Worm (Caenorhabditis elegans) whole organism, L1 larva: ENCODE measurements around the gene Y53F4B.21.

ENCODE experiments used
- F16B12.6 ChIP-seq: fragments of 150-350 bp; optimal IDR thresholded peaks from 2 replicates; lab custom pipeline; 2014; ENCODE audit warnings: missing biosample characterization, missing genetic modification characterization
- Y116A8C.19 ChIP-seq: sonication (generic microtip); optimal IDR thresholded peaks from 2 replicates; lab custom pipeline; 2016; ENCODE audit warnings: missing compliant biosample characterization, missing genetic modification characterization, borderline replicate concordance
- aha-1 ChIP-seq: fragments of 150-350 bp; optimal IDR thresholded peaks from 2 replicates; lab custom pipeline; 2014; ENCODE audit warnings: missing biosample characterization, missing genetic modification characterization
- alr-1 ChIP-seq: fragments of 200-800 bp; sonication (Bioruptor generic); optimal IDR thresholded peaks from 2 replicates; lab custom pipeline; 2018; ENCODE audit warnings: borderline replicate concordance, mild to moderate bottlenecking, missing genetic modification characterization, missing compliant biosample characterization
- aly-2 ChIP-seq: fragments of 150-350 bp; optimal IDR thresholded peaks from 2 replicates; lab custom pipeline; 2014; ENCODE audit warnings: missing biosample characterization, missing genetic modification characterization
- ama-1 ChIP-seq: fragments of 150-350 bp; optimal IDR thresholded peaks from 2 replicates; lab custom pipeline; 2014
- ceh-63 ChIP-seq: fragments of 200-800 bp; sonication (Bioruptor generic); optimal IDR thresholded peaks from 2 replicates; lab custom pipeline; 2018; ENCODE audit warnings: mild to moderate bottlenecking, missing genetic modification characterization, missing compliant biosample characterization
- ceh-8 ChIP-seq: fragments of 200-800 bp; sonication (Bioruptor generic); optimal IDR thresholded peaks from 2 replicates; lab custom pipeline; 2018; ENCODE audit warnings: mild to moderate bottlenecking, missing genetic modification characterization, moderate library complexity, missing compliant biosample characterization
- ceh-88 ChIP-seq: fragments of 200-800 bp; sonication (Bioruptor generic); IDR thresholded peaks from 2 replicates; pipeline ENCODE4 v1.3.6; 2022; ENCODE audit warnings: missing genetic modification characterization, missing compliant biosample characterization
- ceh-90 ChIP-seq: sonication (generic microtip); optimal IDR thresholded peaks from 2 replicates; lab custom pipeline; 2016; ENCODE audit warnings: missing genetic modification characterization, missing compliant biosample characterization
- ces-1 ChIP-seq: fragments of 150-350 bp; optimal IDR thresholded peaks from 2 replicates; lab custom pipeline; 2014; ENCODE audit warnings: missing biosample characterization, missing genetic modification reagents, missing genetic modification characterization
- dpl-1 ChIP-seq, 3 experiments: fragments of 150-350 bp in 2 of 3; sonication (generic microtip) in 1 of 3; optimal IDR thresholded peaks; 2 replicates each; lab custom pipeline; 2014 to 2017; ENCODE audit warnings: missing biosample characterization in 3 of 3, missing genetic modification characterization in 3 of 3, missing genetic modification reagents in 3 of 3
- efl-3 ChIP-seq: fragments of 200-800 bp; sonication (Bioruptor generic); optimal IDR thresholded peaks from 2 replicates; lab custom pipeline; 2018; ENCODE audit warnings: mild to moderate bottlenecking, missing genetic modification characterization, missing compliant biosample characterization
- egl-13 ChIP-seq: sonication (generic microtip); optimal IDR thresholded peaks from 2 replicates; lab custom pipeline; 2016; ENCODE audit warnings: missing genotype, missing genetic modification reagents, missing genetic modification characterization, missing compliant biosample characterization
- egl-27 ChIP-seq, 2 experiments: fragments of 150-350 bp in 1 of 2; sonication (generic microtip); optimal IDR thresholded peaks; 3 replicates each; lab custom pipeline; 2017 to 2018; ENCODE audit warnings: missing biosample characterization in 2 of 2, missing genetic modification characterization in 2 of 2, missing genetic modification reagents in 2 of 2
- fkh-10 ChIP-seq: sonication (generic microtip); optimal IDR thresholded peaks from 2 replicates; lab custom pipeline; 2017; ENCODE audit warnings: missing biosample characterization, missing genetic modification reagents, missing genetic modification characterization
- fkh-4 ChIP-seq: sonication (generic microtip); optimal IDR thresholded peaks from 2 replicates; lab custom pipeline; 2016; ENCODE audit warnings: missing compliant biosample characterization, missing genetic modification characterization, borderline replicate concordance
- fkh-8 ChIP-seq: sonication (generic microtip); optimal IDR thresholded peaks from 2 replicates; lab custom pipeline; 2016; ENCODE audit warnings: mild to moderate bottlenecking, missing genetic modification characterization, missing compliant biosample characterization
- hlh-4 ChIP-seq: sonication (generic microtip); optimal IDR thresholded peaks from 2 replicates; lab custom pipeline; 2016; ENCODE audit warnings: mild to moderate bottlenecking, missing genetic modification characterization, missing compliant biosample characterization
- irx-1 ChIP-seq: sonication (generic microtip); optimal IDR thresholded peaks from 2 replicates; lab custom pipeline; 2016; ENCODE audit warnings: missing genetic modification characterization, missing compliant biosample characterization
- jun-1 ChIP-seq: fragments of 150-350 bp; optimal IDR thresholded peaks from 2 replicates; lab custom pipeline; 2014; ENCODE audit warnings: missing biosample characterization, missing genetic modification reagents, missing genetic modification characterization
- lin-13 ChIP-seq: fragments of 150-350 bp; optimal IDR thresholded peaks from 2 replicates; lab custom pipeline; 2014; ENCODE audit warnings: missing biosample characterization, missing genetic modification reagents, missing genetic modification characterization
- lin-39 ChIP-seq: fragments of 150-350 bp; optimal IDR thresholded peaks from 2 replicates; lab custom pipeline; 2014; ENCODE audit warnings: missing biosample characterization, missing genetic modification reagents, missing genetic modification characterization
- lsy-2 ChIP-seq, 2 experiments: fragments of 150-350 bp; optimal IDR thresholded peaks; 2 replicates each; lab custom pipeline; 2014; ENCODE audit warnings: missing biosample characterization in 2 of 2, missing genetic modification characterization in 2 of 2
- mdl-1 ChIP-seq, 2 experiments: fragments of 150-350 bp; optimal IDR thresholded peaks; 2 replicates each; lab custom pipeline; 2014 to 2017; ENCODE audit warnings: missing biosample characterization in 2 of 2, missing genetic modification characterization in 2 of 2, inconsistent platforms in 1 of 2
- mef-2 ChIP-seq: fragments of 150-350 bp; optimal IDR thresholded peaks from 2 replicates; lab custom pipeline; 2014; ENCODE audit warnings: missing biosample characterization, missing genetic modification characterization
- mep-1 ChIP-seq: fragments of 150-350 bp; optimal IDR thresholded peaks from 2 replicates; lab custom pipeline; 2014; ENCODE audit warnings: missing biosample characterization, missing genetic modification characterization
- nhr-11 ChIP-seq: fragments of 150-350 bp; optimal IDR thresholded peaks from 2 replicates; lab custom pipeline; 2014; ENCODE audit warnings: missing biosample characterization, missing genetic modification characterization
- nhr-12 ChIP-seq: sonication (generic microtip); optimal IDR thresholded peaks from 2 replicates; lab custom pipeline; 2017; ENCODE audit warnings: missing biosample characterization, missing genetic modification characterization
- nhr-19 ChIP-seq: fragments of 200-800 bp; sonication (Bioruptor generic); conservative IDR thresholded peaks from 2 replicates; pipeline ENCODE4 v1.3.6; 2022; ENCODE audit warnings: missing genetic modification characterization, missing compliant biosample characterization
- nhr-28 ChIP-seq: fragments of 150-350 bp; optimal IDR thresholded peaks from 2 replicates; lab custom pipeline; 2014; ENCODE audit warnings: missing biosample characterization, missing genetic modification characterization
- nhr-47 ChIP-seq: sonication (generic microtip); optimal IDR thresholded peaks from 2 replicates; lab custom pipeline; 2016; ENCODE audit warnings: mild to moderate bottlenecking, missing genetic modification characterization, moderate library complexity, missing compliant biosample characterization
- nhr-71 ChIP-seq: sonication (generic microtip); optimal IDR thresholded peaks from 2 replicates; lab custom pipeline; 2016; ENCODE audit warnings: mild to moderate bottlenecking, missing genetic modification characterization, moderate library complexity, missing compliant biosample characterization
- nhr-76 ChIP-seq: sonication (generic microtip); optimal IDR thresholded peaks from 2 replicates; lab custom pipeline; 2017; ENCODE audit warnings: missing biosample characterization, missing genetic modification characterization
- nhr-77 ChIP-seq: fragments of 150-350 bp; optimal IDR thresholded peaks from 2 replicates; lab custom pipeline; 2014; ENCODE audit warnings: missing biosample characterization, missing genetic modification characterization
- nhr-84 ChIP-seq: sonication (generic microtip); optimal IDR thresholded peaks from 2 replicates; lab custom pipeline; 2017; ENCODE audit warnings: missing biosample characterization, missing genetic modification characterization
- pag-3 ChIP-seq: sonication (generic microtip); optimal IDR thresholded peaks from 2 replicates; lab custom pipeline; 2017; ENCODE audit warnings: missing genetic modification characterization, mild to moderate bottlenecking, missing compliant biosample characterization, antibody characterized with exemption, borderline replicate concordance; ENCODE audit not compliant: insufficient read depth
- pax-3 ChIP-seq: fragments of 200-800 bp; sonication (Bioruptor generic); optimal IDR thresholded peaks from 2 replicates; lab custom pipeline; 2018; ENCODE audit warnings: mild to moderate bottlenecking, missing genetic modification characterization, moderate library complexity, missing compliant biosample characterization
- rnt-1 ChIP-seq: sonication (generic microtip); optimal IDR thresholded peaks from 2 replicates; lab custom pipeline; 2016; ENCODE audit warnings: mild to moderate bottlenecking, missing genetic modification characterization, moderate library complexity, missing compliant biosample characterization
- sptf-1 ChIP-seq: fragments of 150-350 bp; optimal IDR thresholded peaks from 2 replicates; lab custom pipeline; 2014; ENCODE audit warnings: missing biosample characterization, missing genetic modification characterization
- sup-37 ChIP-seq: fragments of 200-800 bp; sonication (Bioruptor generic); optimal IDR thresholded peaks from 2 replicates; lab custom pipeline; 2018; ENCODE audit warnings: mild to moderate bottlenecking, missing genetic modification characterization, missing compliant biosample characterization
- tlp-1 ChIP-seq: fragments of 150-350 bp; optimal IDR thresholded peaks from 2 replicates; lab custom pipeline; 2014; ENCODE audit warnings: missing biosample characterization, missing genetic modification characterization
- unc-130 ChIP-seq: fragments of 150-350 bp; optimal IDR thresholded peaks from 2 replicates; lab custom pipeline; 2017; ENCODE audit warnings: missing biosample characterization, missing genetic modification characterization, inconsistent platforms
- vab-15 ChIP-seq: sonication (generic microtip); optimal IDR thresholded peaks from 2 replicates; lab custom pipeline; 2017; ENCODE audit warnings: missing genotype, mild to moderate bottlenecking, missing genetic modification characterization, missing compliant biosample characterization
- zag-1 ChIP-seq: fragments of 150-350 bp; optimal IDR thresholded peaks from 2 replicates; lab custom pipeline; 2014; ENCODE audit warnings: missing biosample characterization, missing genetic modification characterization
- zip-4 ChIP-seq: fragments of 200-800 bp; sonication (Bioruptor generic); optimal IDR thresholded peaks from 2 replicates; lab custom pipeline; 2018; ENCODE audit warnings: mild to moderate bottlenecking, missing genetic modification characterization, moderate library complexity, missing compliant biosample characterization
- ztf-4 ChIP-seq: fragments of 150-350 bp; optimal IDR thresholded peaks from 2 replicates; lab custom pipeline; 2014; ENCODE audit warnings: missing biosample characterization, missing genetic modification characterization

Gene Y53F4B.21

DNA sequence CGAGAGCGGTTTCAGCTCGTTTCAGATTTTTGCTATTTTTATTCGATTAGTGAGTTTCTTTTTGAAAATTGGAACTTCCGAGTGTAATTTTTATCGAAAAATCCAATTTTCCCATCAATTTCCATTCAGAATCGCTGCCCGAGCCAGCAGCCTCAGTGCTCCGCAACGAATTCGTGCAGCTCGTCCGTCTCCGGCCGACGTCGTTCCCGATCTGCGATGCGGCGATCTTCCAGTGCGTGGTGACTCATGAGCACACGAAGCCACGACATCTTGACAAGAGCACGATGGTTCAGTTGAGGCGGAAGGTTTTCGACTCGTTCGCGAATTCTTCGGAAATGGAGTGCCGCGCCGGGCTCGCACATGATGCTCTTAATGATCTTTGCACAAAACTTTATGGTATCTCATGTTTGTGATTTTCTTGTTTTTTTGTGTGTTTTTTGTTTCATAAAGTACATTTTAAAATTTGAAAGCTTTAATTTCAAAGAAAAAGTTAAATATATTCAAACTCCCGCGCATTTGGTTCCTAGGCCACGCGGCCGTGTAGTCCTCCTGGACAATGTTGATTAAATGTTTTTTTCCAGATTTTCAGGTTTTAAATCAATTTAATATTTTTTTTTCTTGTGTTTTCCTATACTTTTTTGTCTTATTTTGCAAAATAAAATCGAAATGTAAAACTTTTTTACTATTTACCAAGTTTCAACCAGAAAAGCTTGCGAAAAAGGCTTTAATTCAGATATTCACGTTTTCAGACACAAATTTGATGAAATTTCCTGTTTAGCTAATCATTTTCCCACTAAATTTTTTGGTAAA lies 689 bp upstream of the Y53F4B.21 start (continued):
- TF ChIP-seq efl-3 (GFP tag; lab: Kevin White, UChicago), result peak; percentile 24
- TF ChIP-seq aha-1 (tag; lab: Kevin White, UChicago), result no peak
- TF ChIP-seq zip-4 (GFP tag; lab: Kevin White, UChicago), result no peak
- TF ChIP-seq nhr-12 (tag; lab: Kevin White, UChicago), result no peak
- peak; percentile 66 to 78 for TF ChIP-seq lsy-2 (tag; optimal IDR thresholded peaks at IDR 0.05; lab: Kevin White, UChicago)
- peak; percentile 92 for TF ChIP-seq pax-3
- TF ChIP-seq ztf-4, result no peak
- TF ChIP-seq irx-1 (tag; lab: Kevin White, UChicago), result peak; percentile 95
- TF ChIP-seq nhr-47 (tag; lab: Kevin White, UChicago), result peak; percentile 92
- no peak for TF ChIP-seq ces-1 (GFP tag; lab: Kevin White, UChicago)
- peak; percentile 5 for TF ChIP-seq sup-37 (GFP tag; lab: Kevin White, UChicago)
- TF ChIP-seq ceh-8 (GFP tag; lab: Kevin White, UChicago), result no peak
- TF ChIP-seq jun-1 (tag; lab: Kevin White, UChicago), result no peak
- TF ChIP-seq ceh-63 (GFP tag; lab: Kevin White, UChicago), result no peak
- peak; percentile 96 for TF ChIP-seq fkh-4
- no peak for TF ChIP-seq nhr-28 (tag; lab: Kevin White, UChicago)
- no peak for TF ChIP-seq alr-1 (tag; lab: Kevin White, UChicago)
- TF ChIP-seq fkh-10 (GFP tag; lab: Kevin White, UChicago), result no peak
- peak; percentile 91 for TF ChIP-seq vab-15 (tag; lab: Kevin White, UChicago)
- peak; percentile 93 for TF ChIP-seq egl-13 (tag; lab: Kevin White, UChicago)
- TF ChIP-seq nhr-84 (tag; lab: Kevin White, UChicago), result no peak
- TF ChIP-seq hlh-4 (tag; lab: Kevin White, UChicago), result peak; percentile 86
- peak; percentile 96 for TF ChIP-seq rnt-1
- TF ChIP-seq ama-1 (lab: Kevin White, UChicago), result no peak
- TF ChIP-seq mep-1 (tag; lab: Kevin White, UChicago), result peak; percentile 53
- TF ChIP-seq lin-13 (GFP tag; lab: Kevin White, UChicago), result peak; percentile 19
- no peak for TF ChIP-seq sptf-1 (tag; lab: Kevin White, UChicago)
- TF ChIP-seq nhr-11 (tag; lab: Kevin White, UChicago), result no peak
- TF ChIP-seq F16B12.6 (tag; lab: Kevin White, UChicago), result peak; percentile 3
- TF ChIP-seq dpl-1 (GFP tag; optimal IDR thresholded peaks at IDR 0.05; lab: Kevin White, UChicago), result peak; percentile 89 to 93 (median 93)
- peak; percentile 75 for TF ChIP-seq fkh-8 (tag; lab: Kevin White, UChicago)
- TF ChIP-seq nhr-19 (GFP tag; lab: Robert Waterston, UW), result peak; percentile 79
- no peak for TF ChIP-seq mef-2
- TF ChIP-seq nhr-77 (tag; lab: Kevin White, UChicago), result peak; percentile 24
- TF ChIP-seq unc-130 (tag; lab: Kevin White, UChicago), result peak; percentile 54
- no peak for TF ChIP-seq nhr-76 (tag; lab: Kevin White, UChicago)
- TF ChIP-seq Y116A8C.19 (tag; lab: Kevin White, UChicago), result peak; percentile 51
- TF ChIP-seq ceh-90, result peak; percentile 97

DNA sequence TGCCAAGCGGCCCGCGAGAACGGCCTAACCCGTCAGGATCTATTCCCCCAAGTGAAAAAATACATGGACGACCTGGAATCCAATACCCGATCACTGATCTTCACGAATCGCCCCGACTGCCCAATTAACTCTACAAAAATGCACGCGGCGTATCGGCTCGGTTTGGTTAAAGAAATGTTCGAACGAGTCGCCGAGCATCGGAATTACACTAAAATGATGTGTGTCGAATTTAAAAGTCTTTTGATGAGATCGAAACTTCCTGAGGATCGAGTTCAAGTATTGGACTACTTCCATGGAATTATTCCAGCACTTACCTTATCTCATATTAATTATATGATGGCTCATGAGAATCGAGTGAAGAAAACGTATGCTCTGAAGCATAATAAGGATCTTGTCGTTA lies 17.2 kb downstream of the Y53F4B.21 start:
- TF ChIP-seq irx-1 (tag; lab: Kevin White, UChicago), result no peak
- TF ChIP-seq aly-2 (tag; lab: Kevin White, UChicago), result no peak
- TF ChIP-seq nhr-76 (tag; lab: Kevin White, UChicago), result no peak
- no peak for TF ChIP-seq tlp-1 (tag; lab: Kevin White, UChicago)
- no peak for TF ChIP-seq zag-1 (tag; lab: Kevin White, UChicago)
- TF ChIP-seq sup-37 (GFP tag; lab: Kevin White, UChicago), result no peak
- no peak for TF ChIP-seq mdl-1 (tag; optimal IDR thresholded peaks at IDR 0.05; lab: Kevin White, UChicago)
- no peak for TF ChIP-seq pag-3 (tag; lab: Kevin White, UChicago)
- no peak for TF ChIP-seq egl-27 (tag; optimal IDR thresholded peaks at IDR 0.05; lab: Kevin White, UChicago)
- no peak for TF ChIP-seq ceh-8 (GFP tag; lab: Kevin White, UChicago)
- no peak for TF ChIP-seq ceh-88 (GFP tag; lab: Robert Waterston, UW)
- no peak for TF ChIP-seq nhr-71 (tag; lab: Kevin White, UChicago)
- no peak for TF ChIP-seq lin-39 (tag; lab: Kevin White, UChicago)
- TF ChIP-seq, all 84 proteins: peak for 0
